Worm (Caenorhabditis elegans): ENCODE data around the gene ncs-4.

DNA sequence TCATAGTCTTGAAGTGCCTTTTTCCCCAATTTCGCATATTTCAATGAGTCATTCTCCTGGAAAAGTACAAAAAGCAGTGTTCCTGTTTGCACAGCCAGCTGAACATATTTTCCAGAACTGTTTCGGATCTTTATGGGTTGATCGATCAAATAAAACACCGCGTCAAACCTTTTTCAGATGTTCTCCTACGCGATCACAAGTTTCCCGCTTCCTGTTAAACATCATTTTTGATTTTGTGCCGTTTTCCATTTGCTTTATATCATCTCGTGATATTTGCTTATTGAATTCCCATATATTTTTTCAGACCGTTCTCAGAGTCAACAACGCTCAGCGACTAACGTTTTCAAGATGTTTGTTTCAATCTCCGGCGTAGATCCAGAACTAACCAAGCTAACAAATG, 1.6 kb upstream of the ncs-4 start, which contains the start of gene C07A4.3:
- TF ChIP-seq nhr-23 (tag; optimal IDR thresholded peaks at IDR 0.05): no peak
- TF ChIP-seq nhr-11 (tag; optimal IDR thresholded peaks at IDR 0.05): no peak
- no peak for TF ChIP-seq jun-1 (tag; optimal IDR thresholded peaks at IDR 0.05)
- TF ChIP-seq sea-2 (GFP tag; optimal IDR thresholded peaks at IDR 0.05): no peak
- TF ChIP-seq skn-1 (tag; optimal IDR thresholded peaks at IDR 0.05): no peak
- no peak for TF ChIP-seq R02D3.7 (tag; optimal IDR thresholded peaks at IDR 0.05)
- no peak for TF ChIP-seq snpc-4 (tag; optimal IDR thresholded peaks at IDR 0.05)
- no peak for TF ChIP-seq nhr-237 (tag; optimal IDR thresholded peaks at IDR 0.05)
- no peak for TF ChIP-seq nhr-77 (tag; optimal IDR thresholded peaks at IDR 0.05)
- TF ChIP-seq lin-15B (tag; optimal IDR thresholded peaks at IDR 0.05): no peak
- no peak for TF ChIP-seq hmg-11 (tag; optimal IDR thresholded peaks at IDR 0.05)
- no peak for TF ChIP-seq pqm-1 (tag; optimal IDR thresholded peaks at IDR 0.05)
- TF ChIP-seq unc-39 (tag; optimal IDR thresholded peaks at IDR 0.05): no peak
